Worm (Caenorhabditis elegans): ENCODE results near the gene rpn-6.1.

Gene rpn-6.1

ce11 chrIII:6969781-6970342 lies 8.1 kb upstream of the rpn-6.1 start (continued):
- TF ChIP-seq unc-39 (tag; optimal IDR thresholded peaks at IDR 0.05): no peak
- no peak for TF ChIP-seq lin-15B (tag; optimal IDR thresholded peaks at IDR 0.05)
- TF ChIP-seq lim-7 (GFP tag; IDR thresholded peaks at IDR 0.05): peak; percentile 6; the same call in 1 of the 2 replicates
- no peak for TF ChIP-seq ceh-62 (tag; optimal IDR thresholded peaks at IDR 0.05)
- no peak for TF ChIP-seq hlh-11 (tag; optimal IDR thresholded peaks at IDR 0.05)
- TF ChIP-seq pqm-1 (tag; optimal IDR thresholded peaks at IDR 0.05): no peak
- peak; percentile 34; the same call in 1 of the 2 replicates for TF ChIP-seq zfp-3 (GFP tag; conservative IDR thresholded peaks at IDR 0.05)
- TF ChIP-seq lir-3 (tag; optimal IDR thresholded peaks at IDR 0.05): no peak
- TF ChIP-seq arid-1 (GFP tag; conservative IDR thresholded peaks at IDR 0.05): peak; percentile 76
- no peak for TF ChIP-seq php-3 (GFP tag; IDR thresholded peaks at IDR 0.05)
- no peak for TF ChIP-seq hmg-1.1 (GFP tag; IDR thresholded peaks at IDR 0.05)
- no peak for TF ChIP-seq snpc-4 (tag; optimal IDR thresholded peaks at IDR 0.05)
- peak; percentile 25 for TF ChIP-seq R02D3.7 (tag; optimal IDR thresholded peaks at IDR 0.05)

ce11 chrIII:6969090-6969489 lies 7.3 kb upstream of the rpn-6.1 start, which contains the start of gene F31E3.12:
F31E3.12 (plus strand) TSS chrIII:6969390.
- peak; percentile 7 for TF ChIP-seq aha-1 (tag)
- TF ChIP-seq lin-13 (GFP tag; optimal IDR thresholded peaks at IDR 0.05): no peak

ce11 chrIII:6968655-6969054 lies 6.9 kb upstream of the rpn-6.1 start:
- TF ChIP-seq daf-16 (GFP tag; optimal IDR thresholded peaks at IDR 0.05) (no peak), daf-16 (tag; optimal IDR thresholded peaks at IDR 0.05) (no peak), spr-3 (GFP tag; optimal IDR thresholded peaks at IDR 0.05) (no peak), madf-5 (GFP tag; IDR thresholded peaks at IDR 0.05) (no peak), zfp-3 (GFP tag; conservative IDR thresholded peaks at IDR 0.05) (no peak), ztf-11 (tag; optimal IDR thresholded peaks at IDR 0.05) (no peak)

ce11 chrIII:6968080-6968639 lies 6.4 kb upstream of the rpn-6.1 start, which contains the start of gene panl-2:
panl-2 (minus strand) TSS chrIII:6968130.
- TF ChIP-seq nhr-6 (tag; optimal IDR thresholded peaks at IDR 0.05): no peak
- TF ChIP-seq nhr-48 (tag; optimal IDR thresholded peaks at IDR 0.05): no peak
- TF ChIP-seq spr-3 (GFP tag; optimal IDR thresholded peaks at IDR 0.05): no peak
- TF ChIP-seq hlh-30 (tag; optimal IDR thresholded peaks at IDR 0.05; ENCODE audit: insufficient read depth): peak; percentile 91
- TF ChIP-seq arid-1 (GFP tag; conservative IDR thresholded peaks at IDR 0.05): no peak
- TF ChIP-seq php-3 (GFP tag; IDR thresholded peaks at IDR 0.05): no peak
- TF ChIP-seq pha-4 (GFP tag; IDR thresholded peaks at IDR 0.05): no peak
- no peak for TF ChIP-seq pha-4 (tag; optimal IDR thresholded peaks at IDR 0.05)
- no peak for TF ChIP-seq gei-8 (GFP tag; optimal IDR thresholded peaks at IDR 0.05)
- no peak for TF ChIP-seq nhr-25 (tag; optimal IDR thresholded peaks at IDR 0.05; ENCODE audit: borderline replicate concordance, insufficient read depth)
- TF ChIP-seq daf-19 (GFP tag; conservative IDR thresholded peaks at IDR 0.05): no peak
- TF ChIP-seq daf-16 (GFP tag; optimal IDR thresholded peaks at IDR 0.05): no peak
- TF ChIP-seq daf-16 (tag; optimal IDR thresholded peaks at IDR 0.05): peak; percentile 57
- TF ChIP-seq unc-130 (GFP tag; optimal IDR thresholded peaks at IDR 0.05): no peak
- 0 out of 2 replicates have a peak, but pooled peaks have one; percentile 9 for TF ChIP-seq hmg-1.1 (GFP tag; IDR thresholded peaks at IDR 0.05)
- TF ChIP-seq set-16 (GFP tag; IDR thresholded peaks at IDR 0.05): peak; percentile 33; the same call in 1 of the 2 replicates
- no peak for TF ChIP-seq tra-1 (GFP tag; IDR thresholded peaks at IDR 0.05)
- no peak for TF ChIP-seq ctbp-1 (GFP tag; IDR thresholded peaks at IDR 0.05)
- peak; percentile 85 for TF ChIP-seq Y48G9A.11 (GFP tag; IDR thresholded peaks at IDR 0.05)
- TF ChIP-seq ceh-20 (GFP tag; IDR thresholded peaks at IDR 0.05): no peak
- TF ChIP-seq cey-2 (tag; optimal IDR thresholded peaks at IDR 0.05; ENCODE audit: borderline replicate concordance, insufficient read depth): no peak
- TF ChIP-seq D1046.2 (GFP tag; IDR thresholded peaks at IDR 0.05): no peak
- no peak for TF ChIP-seq F10B5.3 (tag; optimal IDR thresholded peaks at IDR 0.05)
- TF ChIP-seq daf-12 (tag; optimal IDR thresholded peaks at IDR 0.05): no peak
- no peak for TF ChIP-seq dmd-6 (GFP tag; IDR thresholded peaks at IDR 0.05)
- peak in 1 of 2 experiments; percentile 88 for TF ChIP-seq lsy-2 (tag; optimal IDR thresholded peaks at IDR 0.05)
- TF ChIP-seq skn-1 (tag; optimal IDR thresholded peaks at IDR 0.05): no peak
- TF ChIP-seq ZK337.2 (GFP tag; IDR thresholded peaks at IDR 0.05): no peak
- no peak for TF ChIP-seq zip-2 (tag; optimal IDR thresholded peaks at IDR 0.05)
- TF ChIP-seq nhr-10 (tag; optimal IDR thresholded peaks at IDR 0.05): no peak
- TF ChIP-seq nhr-28 (tag; optimal IDR thresholded peaks at IDR 0.05): no peak

All from whole organism, L4 larva.